Fruit fly (Drosophila melanogaster) ovary, adult (tissue): Measurements from ENCODE around the gene CG4830.

Source experiments
- CG17801 ChIP-seq: fragments of 200-800 bp; optimal IDR thresholded peaks from 2 replicates; lab custom pipeline; 2019; ENCODE audit warnings: missing biosample characterization, mild to moderate bottlenecking, missing genetic modification characterization, moderate library complexity; ENCODE audit not compliant: partially characterized antibody

The CG4830 gene

DNA sequence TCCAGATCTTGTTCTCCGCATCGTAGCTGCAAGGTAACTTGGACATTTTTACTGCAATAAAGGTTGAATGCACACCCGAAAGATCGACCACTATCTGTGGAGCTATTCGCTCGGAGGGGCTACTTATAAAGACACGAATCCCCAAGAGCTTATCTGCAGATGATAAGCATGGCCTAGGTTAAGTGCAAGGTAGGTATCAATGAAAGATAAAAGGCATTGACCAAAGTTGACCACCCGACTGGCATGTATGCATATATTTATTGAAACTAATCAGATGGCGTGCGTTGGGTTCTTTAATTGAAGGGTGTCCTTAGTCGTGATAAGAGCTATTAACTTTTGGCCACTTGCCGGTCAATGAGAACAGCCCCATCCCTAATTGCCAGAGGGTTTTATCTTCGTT, at the start of gene CG4830:
Gene CG4830 (minus strand): TSS at position 101 of the 400 bp plus-strand sequence.
- no peak for TF ChIP-seq CG17801

- no peak for TF ChIP-seq CG17801
Observed at dm6 chr3R:12259819-12260218, 49.7 kb upstream of the CG4830 start.

DNA sequence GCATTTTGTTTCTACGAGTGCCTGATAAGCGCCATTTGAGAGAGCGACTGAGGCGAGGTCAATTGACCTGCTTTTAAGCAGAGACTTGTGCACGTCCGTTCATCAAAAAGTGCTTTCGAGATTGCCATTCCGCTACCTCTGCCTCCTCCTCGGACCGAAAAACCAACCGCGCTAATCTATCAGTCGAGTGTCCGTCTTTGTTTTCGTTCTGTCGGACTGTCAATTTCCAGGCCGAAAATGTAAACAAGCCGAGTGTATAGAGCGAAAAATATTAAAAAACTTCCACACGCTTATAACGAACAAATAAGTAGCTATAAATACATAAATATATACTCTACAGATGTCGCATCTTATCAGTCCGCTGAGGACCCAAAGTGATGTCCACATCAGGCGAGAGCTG, 48.9 kb upstream of the CG4830 start:
- no peak for TF ChIP-seq CG17801

- TF ChIP-seq CG17801: no peak
Observed at dm6 chr3R:12258437-12258836, 48.3 kb upstream of the CG4830 start, which contains the start of the genes CG44037 and svp. CG44037 (plus strand) TSS chr3R:12258737. svp (plus strand) TSS chr3R:12258737.

DNA sequence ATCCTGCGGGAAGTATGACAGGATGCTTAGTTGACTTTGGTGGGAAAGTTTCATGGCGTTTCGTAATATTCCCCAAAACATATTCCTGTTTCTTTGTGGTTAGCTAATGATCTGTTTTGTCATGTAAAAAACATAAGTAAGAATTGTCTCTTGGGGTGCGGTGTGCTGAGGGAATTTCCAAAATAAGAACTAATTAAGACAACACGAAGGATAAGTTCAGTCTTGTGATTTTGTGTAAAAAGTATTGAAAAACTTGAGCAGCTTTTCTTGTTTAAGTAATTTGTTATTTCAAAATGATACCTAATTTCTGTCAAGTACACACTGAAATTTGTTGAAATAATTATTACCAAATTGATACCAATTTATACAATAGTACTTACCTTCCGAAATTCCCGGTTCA, 43.7 kb upstream of the CG4830 start, which contains the start of gene CG3942:
Gene CG3942 (plus strand): TSS at position 301 of the 400 bp plus-strand sequence.
- no peak for TF ChIP-seq CG17801

DNA sequence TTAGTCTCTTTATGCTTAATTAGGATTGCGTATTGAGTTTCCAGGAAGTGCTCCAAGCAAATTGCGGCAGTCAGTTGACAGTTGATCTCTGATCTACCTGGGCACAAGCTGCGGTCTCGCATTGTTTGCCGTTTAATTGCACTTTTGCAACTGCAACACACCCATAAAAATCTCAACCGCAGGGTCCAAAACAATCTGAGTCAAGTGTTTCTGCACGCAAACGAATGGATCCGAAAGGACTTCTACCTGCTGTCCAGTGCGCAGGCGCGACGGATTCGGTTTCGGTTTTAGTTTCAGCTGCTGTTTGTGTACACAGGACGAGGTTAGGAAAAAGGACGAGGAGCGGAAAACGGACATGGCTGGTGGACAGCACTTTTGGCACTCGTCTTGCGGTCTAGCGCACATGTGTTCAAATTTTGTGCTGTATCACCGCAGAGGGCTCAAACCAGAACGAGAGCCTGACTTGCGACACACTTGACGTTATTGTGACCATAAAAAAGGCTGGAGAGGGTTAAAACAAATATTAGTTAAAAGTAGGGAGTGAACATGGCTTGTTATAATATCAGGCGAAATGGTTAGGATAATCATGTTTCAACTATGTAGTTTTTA, 42.4 kb upstream of the CG4830 start:
- no peak for TF ChIP-seq CG17801

DNA sequence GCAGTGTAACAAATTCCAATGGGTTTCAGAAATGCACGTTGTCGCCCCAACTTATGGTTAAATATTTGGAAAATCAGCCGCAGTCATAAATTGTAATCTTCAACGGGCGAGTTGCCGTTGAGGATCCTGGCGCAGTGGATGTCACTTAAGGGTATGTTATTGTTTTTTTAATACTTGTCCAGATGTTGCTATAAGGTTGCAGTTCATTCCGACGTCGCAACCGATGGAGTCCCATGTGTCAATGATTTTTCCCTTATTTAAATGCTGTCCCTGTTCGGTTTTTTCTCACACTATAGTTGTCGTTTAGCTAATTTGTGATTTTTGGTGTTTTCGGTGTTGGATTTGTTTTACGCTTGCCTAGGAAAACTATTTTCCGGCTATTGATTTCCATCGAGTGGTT, 41.4 kb upstream of the CG4830 start:
- TF ChIP-seq CG17801: no peak

dm6 chr3R:12250204-12250603, 40.0 kb upstream of the CG4830 start:
- no peak for TF ChIP-seq CG17801

- no peak for TF ChIP-seq CG17801
Observed at dm6 chr3R:12248243-12248642, 38.1 kb upstream of the CG4830 start.

DNA sequence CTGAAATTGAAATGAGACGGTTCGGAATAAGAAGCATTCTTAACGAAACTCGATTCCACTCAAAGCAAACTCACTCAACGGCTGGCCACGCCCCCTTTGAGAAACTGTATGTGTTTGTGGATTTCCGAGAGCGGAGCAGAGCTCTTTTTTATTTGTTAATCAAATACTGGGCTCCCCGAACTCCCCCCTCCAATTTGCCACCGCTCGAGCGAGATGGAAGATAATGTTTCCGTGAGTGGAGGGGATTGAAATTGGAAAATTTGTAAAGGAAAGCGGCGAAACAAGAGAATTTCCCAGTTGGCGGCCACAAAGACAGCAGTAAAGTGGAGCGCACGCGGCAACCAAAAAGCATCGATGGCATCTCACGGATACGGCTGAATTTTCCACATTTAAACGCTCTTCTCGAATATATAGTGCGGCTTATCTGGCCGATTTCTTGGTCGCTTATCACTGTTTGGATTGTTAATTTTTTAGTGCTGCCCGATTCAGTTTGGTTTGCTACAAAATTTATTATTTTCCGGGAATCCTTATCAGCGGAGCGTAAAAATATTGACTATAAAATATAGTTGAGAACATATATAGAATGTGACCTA, 34.4 kb upstream of the CG4830 start:
- no peak for TF ChIP-seq CG17801

dm6 chr3R:12239166-12239565, 29.0 kb upstream of the CG4830 start, which contains the start of gene Cyp313a3:
Cyp313a3 (minus strand) TSS chr3R:12239266.
- no peak for TF ChIP-seq CG17801

- TF ChIP-seq CG17801: no peak
Observed at dm6 chr3R:12236804-12237203, 26.6 kb upstream of the CG4830 start, which contains the start of gene Cyp313a2. Cyp313a2 (minus strand) TSS chr3R:12236904.

DNA sequence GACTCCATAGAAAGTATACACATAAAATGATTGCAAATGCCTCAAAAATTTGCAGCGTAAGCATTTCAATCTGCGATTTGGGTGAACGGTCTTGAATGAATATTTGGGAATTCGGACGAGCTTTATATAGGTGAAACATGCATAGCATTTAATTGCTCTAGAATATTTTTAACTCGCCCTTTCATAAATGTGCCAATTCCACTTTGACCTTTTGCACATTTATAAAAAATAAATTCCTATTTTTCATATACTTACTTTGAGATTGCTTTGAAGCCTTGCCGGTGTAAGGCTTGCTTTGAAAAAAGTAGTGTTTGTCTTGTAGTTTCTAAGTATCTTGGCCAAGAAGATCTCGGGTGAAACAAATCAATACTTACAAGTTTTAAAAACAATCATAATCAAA, 24.4 kb upstream of the CG4830 start, which contains the start of gene Cyp313a5:
Gene Cyp313a5 (minus strand): TSS at position 101 of the 400 bp plus-strand sequence.
- no peak for TF ChIP-seq CG17801

dm6 chr3R:12232629-12233028, 22.5 kb upstream of the CG4830 start, which contains the start of gene Pglym87:
Pglym87 (minus strand) TSS chr3R:12232729.
- no peak for TF ChIP-seq CG17801

dm6 chr3R:12229113-12229512, 19.0 kb upstream of the CG4830 start, which contains the start of gene CG3916:
CG3916 (plus strand) TSS chr3R:12229413.
- no peak for TF ChIP-seq CG17801

DNA sequence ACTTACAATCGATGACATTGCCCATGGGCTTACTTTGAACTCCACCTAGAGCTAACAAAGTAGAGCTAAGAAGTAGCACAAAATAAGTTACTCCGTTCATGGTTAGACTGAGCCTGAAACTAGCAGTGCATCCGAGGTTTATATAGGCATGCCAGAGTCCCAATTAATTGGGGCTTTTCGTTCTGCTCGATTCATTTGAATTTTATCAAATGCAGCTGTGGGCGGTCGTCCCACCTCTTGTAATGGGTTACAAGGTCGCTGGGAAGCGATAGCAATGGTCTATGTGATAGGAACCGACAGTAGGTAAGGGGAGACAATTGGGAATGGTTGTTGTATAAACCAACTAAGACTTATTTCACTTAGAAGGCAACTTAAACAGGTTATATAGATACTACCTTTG, 16.1 kb upstream of the CG4830 start, which contains the start of gene CG12256:
Gene CG12256 (minus strand): TSS at position 101 of the 400 bp plus-strand sequence.
- TF ChIP-seq CG17801: no peak

dm6 chr3R:12224919-12225318, 14.8 kb upstream of the CG4830 start, which contains the start of gene CG17404:
CG17404 (minus strand) TSS chr3R:12225019.
- no peak for TF ChIP-seq CG17801

dm6 chr3R:12222093-12222492, 11.9 kb upstream of the CG4830 start, which contains the start of gene Rsbp15:
Rsbp15 (plus strand) TSS chr3R:12222387.
- no peak for TF ChIP-seq CG17801
